Worm (Caenorhabditis elegans) whole organism, young adult: ENCODE data around the gene srz-12.

ENCODE experiments used
- B0261.1 ChIP-seq: sonication (generic microtip); optimal IDR thresholded peaks from 2 replicates; lab custom pipeline; 2016; ENCODE audit warnings: mild to moderate bottlenecking, missing genetic modification characterization, moderate library complexity, missing compliant biosample characterization
- F39B2.1 ChIP-seq: fragments of 200-800 bp; sonication (Bioruptor generic); IDR thresholded peaks from 2 replicates; pipeline ENCODE4 v1.3.6; 2022; ENCODE audit warnings: missing genetic modification reagents, missing genetic modification characterization, missing compliant biosample characterization
- K12H6.12 ChIP-seq: fragments of 200-800 bp; sonication (Bioruptor generic); optimal IDR thresholded peaks from 2 replicates; lab custom pipeline; 2018; ENCODE audit warnings: mild to moderate bottlenecking, missing genetic modification characterization, missing compliant biosample characterization
- Y56A3A.18 ChIP-seq: fragments of 200-800 bp; sonication (Bioruptor generic); IDR thresholded peaks from 2 replicates; pipeline ENCODE4 v1.3.6; 2022; ENCODE audit warnings: missing genetic modification reagents, missing genetic modification characterization, missing compliant biosample characterization
- Y95B8A.8 ChIP-seq: fragments of 200-800 bp; sonication (Bioruptor generic); IDR thresholded peaks from 2 replicates; pipeline ENCODE4 v1.3.6; 2022; ENCODE audit warnings: missing genetic modification reagents, missing genetic modification characterization, missing compliant biosample characterization
- ama-1 ChIP-seq, 3 experiments: fragments of 150-350 bp in 1 of 3; sonication (generic microtip) in 2 of 3; optimal IDR thresholded peaks; 2 replicates each; lab custom pipeline; 2014 to 2018; ENCODE audit warnings: missing biosample characterization in 2 of 3, missing genetic modification characterization in 2 of 3, missing genetic modification reagents in 2 of 3
- aptf-2 ChIP-seq: fragments of 200-800 bp; sonication (Bioruptor generic); conservative IDR thresholded peaks from 2 replicates; pipeline ENCODE4 v1.3.6; 2022; ENCODE audit warnings: missing genetic modification reagents, missing genetic modification characterization, missing compliant biosample characterization
- ets-4 ChIP-seq: fragments of 200-800 bp; sonication (Bioruptor generic); optimal IDR thresholded peaks from 2 replicates; lab custom pipeline; 2018; ENCODE audit warnings: mild to moderate bottlenecking, missing genetic modification characterization, missing compliant biosample characterization
- hrde-1 ChIP-seq: sonication (generic microtip); optimal IDR thresholded peaks from 2 replicates; lab custom pipeline; 2016; ENCODE audit warnings: missing genetic modification characterization, mild to moderate bottlenecking, missing compliant biosample characterization, moderate library complexity, missing genotype, missing genetic modification reagents, borderline replicate concordance
- nfyb-1 ChIP-seq: fragments of 200-800 bp; sonication (Bioruptor generic); IDR thresholded peaks from 2 replicates; pipeline ENCODE4 v1.3.6; 2022; ENCODE audit warnings: missing genetic modification reagents, missing genetic modification characterization, missing compliant biosample characterization
- sea-2 ChIP-seq: fragments of 200-800 bp; sonication (Bioruptor generic); IDR thresholded peaks from 2 replicates; pipeline ENCODE4 v1.3.6; 2022; ENCODE audit warnings: missing genetic modification characterization, missing compliant biosample characterization
- unc-62 ChIP-seq: fragments of 150-350 bp; optimal IDR thresholded peaks from 2 replicates; lab custom pipeline; 2014; ENCODE audit warnings: missing biosample characterization, missing genetic modification reagents, missing genetic modification characterization
- zfh-2 ChIP-seq: fragments of 200-800 bp; sonication (Bioruptor generic); conservative IDR thresholded peaks from 2 replicates; pipeline ENCODE4 v1.3.6; 2022; ENCODE audit warnings: missing genetic modification reagents, missing genetic modification characterization, missing compliant biosample characterization

DNA sequence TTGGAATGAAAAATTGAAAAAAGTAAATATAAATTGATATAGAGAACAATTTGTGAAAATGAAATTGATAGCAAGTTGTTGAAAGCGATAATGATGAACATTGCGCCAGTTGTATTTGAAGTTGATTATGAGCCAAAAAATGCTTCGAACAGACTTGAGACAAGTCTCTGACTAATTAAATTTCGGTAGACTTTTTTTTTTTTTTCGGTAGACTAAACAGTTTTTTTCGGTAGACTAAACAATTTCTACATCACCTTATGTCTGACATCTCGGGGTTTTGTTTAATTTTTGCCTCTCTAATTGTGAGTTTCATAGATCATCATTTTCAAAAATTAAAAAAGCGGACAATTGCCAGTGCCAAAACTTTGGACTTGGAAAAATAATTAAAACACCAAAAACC lies 28.9 kb downstream of the srz-12 start, which contains the start of gene srbc-54:
- no peak for TF ChIP-seq Y56A3A.18
- no peak for TF ChIP-seq zfh-2 (GFP tag; lab: Robert Waterston, UW)
- TF ChIP-seq K12H6.12 (tag; lab: Kevin White, UChicago), result no peak
- no peak for TF ChIP-seq B0261.1 (tag; lab: Kevin White, UChicago)
- TF ChIP-seq F39B2.1, result no peak
- TF ChIP-seq aptf-2 (GFP tag; lab: Robert Waterston, UW), result no peak
- no peak for TF ChIP-seq ama-1 (optimal IDR thresholded peaks at IDR 0.05; lab: Kevin White, UChicago)
- no peak for TF ChIP-seq ama-1 (GFP tag; optimal IDR thresholded peaks at IDR 0.05; lab: Kevin White, UChicago)
- TF ChIP-seq unc-62 (GFP tag; lab: Kevin White, UChicago), result no peak
- TF ChIP-seq hrde-1 (tag; lab: Kevin White, UChicago), result no peak
- TF ChIP-seq Y95B8A.8, result no peak
- TF ChIP-seq nfyb-1 (GFP tag; lab: Robert Waterston, UW), result no peak
- TF ChIP-seq sea-2, result no peak
- no peak for TF ChIP-seq ets-4 (GFP tag; lab: Kevin White, UChicago)
